Fruit fly (Drosophila melanogaster) whole organism, wandering third instar larva: ENCODE results near the gene TMEM216.

Experiments
- CG32264 ChIP-seq: fragments of 200-800 bp; sonication (Bioruptor generic); optimal IDR thresholded peaks from 2 replicates; lab custom pipeline; 2016; ENCODE audit warnings: missing biosample characterization, missing genetic modification characterization
- CG9705 ChIP-seq: fragments of 200-800 bp; sonication (Bioruptor generic); optimal IDR thresholded peaks from 2 replicates; lab custom pipeline; 2018; ENCODE audit warnings: missing biosample characterization, mild to moderate bottlenecking, missing genetic modification characterization
- CrebA ChIP-seq: fragments of 200-800 bp; sonication (Bioruptor generic); optimal IDR thresholded peaks from 2 replicates; lab custom pipeline; 2016; ENCODE audit warnings: missing biosample characterization, mild to moderate bottlenecking, missing genetic modification characterization, borderline replicate concordance
- Dfd ChIP-seq: fragments of >200 bp; optimal IDR thresholded peaks from 2 replicates; lab custom pipeline; 2017; ENCODE audit warnings: missing biosample characterization, missing genetic modification characterization
- Dif ChIP-seq: fragments of 200-275, 200-300 bp; sonication (Bioruptor generic); optimal IDR thresholded peaks from 2 replicates; lab custom pipeline; 2018; ENCODE audit warnings: missing biosample characterization, missing genetic modification characterization; ENCODE audit not compliant: partially characterized antibody
- GATAd ChIP-seq: sonication (Bioruptor generic); optimal IDR thresholded peaks from 2 replicates; lab custom pipeline; 2016; ENCODE audit warnings: missing biosample characterization, missing genetic modification characterization
- HLH106 ChIP-seq: fragments of 200-800 bp; optimal IDR thresholded peaks from 3 replicates; lab custom pipeline; 2019; ENCODE audit warnings: missing biosample characterization, mild to moderate bottlenecking, missing genetic modification characterization, moderate library complexity
- Hnf4 ChIP-seq: fragments of 200-800 bp; sonication (Bioruptor generic); optimal IDR thresholded peaks from 2 replicates; lab custom pipeline; 2016; ENCODE audit warnings: missing biosample characterization, mild to moderate bottlenecking, missing genetic modification characterization
- Hr78 ChIP-seq: fragments of >200 bp; optimal IDR thresholded peaks from 2 replicates; lab custom pipeline; 2017; ENCODE audit warnings: missing biosample characterization, missing genetic modification characterization
- Hr83 ChIP-seq: fragments of 200-300 bp; sonication (Bioruptor generic); optimal IDR thresholded peaks from 2 replicates; lab custom pipeline; 2016; ENCODE audit warnings: missing biosample characterization, mild to moderate bottlenecking, missing genetic modification characterization, moderate library complexity; ENCODE audit not compliant: poor library complexity, severe bottlenecking
- Jra ChIP-seq: sonication (Bioruptor generic); optimal IDR thresholded peaks from 2 replicates; lab custom pipeline; 2016; ENCODE audit warnings: missing biosample characterization, missing genetic modification characterization
- Myc ChIP-seq: fragments of >200 bp; optimal IDR thresholded peaks from 2 replicates; lab custom pipeline; 2017
- N ChIP-seq: fragments of >200 bp; optimal IDR thresholded peaks from 2 replicates; lab custom pipeline; 2018; ENCODE audit warnings: missing biosample characterization, missing external identifiers, missing genetic modification characterization
- OdsH ChIP-seq: fragments of 200-800 bp; sonication (Bioruptor generic); optimal IDR thresholded peaks from 2 replicates; lab custom pipeline; 2016; ENCODE audit warnings: missing biosample characterization, mild to moderate bottlenecking, missing genetic modification characterization
- Rel ChIP-seq, 2 experiments: fragments of 200-800 bp; sonication (Bioruptor generic) in 1 of 2; optimal IDR thresholded peaks; 2 replicates in 1 of 2; 3 replicates in 1 of 2; lab custom pipeline; 2016 to 2019; ENCODE audit warnings: mild to moderate bottlenecking in 2 of 2, missing biosample characterization in 2 of 2, missing genetic modification characterization in 2 of 2, moderate library complexity in 1 of 2
- Sp1 ChIP-seq: fragments of 200-800 bp; sonication (Bioruptor generic); optimal IDR thresholded peaks from 3 replicates; lab custom pipeline; 2019; ENCODE audit warnings: missing biosample characterization, mild to moderate bottlenecking, missing genetic modification characterization, moderate library complexity
- Vsx2 ChIP-seq: fragments of 200-300, 225-300 bp; sonication (Bioruptor generic); optimal IDR thresholded peaks from 2 replicates; lab custom pipeline; 2018; ENCODE audit warnings: missing biosample characterization, missing genetic modification characterization; ENCODE audit not compliant: partially characterized antibody
- br ChIP-seq: fragments of 200-800 bp; sonication (Bioruptor generic); optimal IDR thresholded peaks from 2 replicates; lab custom pipeline; 2016; ENCODE audit warnings: missing biosample characterization, missing genetic modification characterization
- brk ChIP-seq: fragments of 200-800 bp; sonication (Bioruptor generic); optimal IDR thresholded peaks from 2 replicates; lab custom pipeline; 2016; ENCODE audit warnings: missing biosample characterization, mild to moderate bottlenecking, missing genetic modification characterization
- dmrt93B ChIP-seq: fragments of 200-800 bp; sonication (Bioruptor generic); optimal IDR thresholded peaks from 2 replicates; lab custom pipeline; 2018; ENCODE audit warnings: missing biosample characterization, mild to moderate bottlenecking, missing genetic modification characterization
- dsf ChIP-seq: sonication (Bioruptor generic); optimal IDR thresholded peaks from 2 replicates; lab custom pipeline; 2016; ENCODE audit warnings: missing biosample characterization, missing genetic modification characterization, borderline replicate concordance
- ey ChIP-seq: fragments of 200-800 bp; sonication (Bioruptor generic); optimal IDR thresholded peaks from 2 replicates; lab custom pipeline; 2016; ENCODE audit warnings: missing biosample characterization, missing genetic modification characterization
- foxo ChIP-seq, 2 experiments: fragments of 200-800 bp; sonication (Bioruptor generic); optimal IDR thresholded peaks; 2 replicates in 1 of 2; 3 replicates in 1 of 2; lab custom pipeline; 2016 to 2017; ENCODE audit warnings: missing biosample characterization in 2 of 2, missing genetic modification characterization in 2 of 2
- fru ChIP-seq: fragments of 200-800 bp; sonication (Bioruptor generic); optimal IDR thresholded peaks from 3 replicates; lab custom pipeline; 2016; ENCODE audit warnings: missing biosample characterization, mild to moderate bottlenecking, missing genetic modification characterization
- h ChIP-seq: fragments of 200-800 bp; sonication (Bioruptor generic); optimal IDR thresholded peaks from 3 replicates; lab custom pipeline; 2016; ENCODE audit warnings: missing biosample characterization, mild to moderate bottlenecking, missing genetic modification characterization
- jim ChIP-seq: fragments of 175-275, 200-325 bp; sonication (Bioruptor generic); optimal IDR thresholded peaks from 2 replicates; lab custom pipeline; 2016; ENCODE audit warnings: missing biosample characterization, mild to moderate bottlenecking, missing genetic modification characterization
- pan ChIP-seq: fragments of >200 bp; optimal IDR thresholded peaks from 2 replicates; lab custom pipeline; 2017
- psq ChIP-seq: fragments of 200-800 bp; sonication (Bioruptor generic); optimal IDR thresholded peaks from 3 replicates; lab custom pipeline; 2017; ENCODE audit warnings: missing biosample characterization, mild to moderate bottlenecking, missing genetic modification characterization, moderate library complexity
- rgr ChIP-seq: fragments of 200-800 bp; sonication (Bioruptor generic); optimal IDR thresholded peaks from 3 replicates; lab custom pipeline; 2016; ENCODE audit warnings: missing biosample characterization, mild to moderate bottlenecking, missing genetic modification characterization
- sage ChIP-seq: fragments of 200-800 bp; sonication (Bioruptor generic); optimal IDR thresholded peaks from 2 replicates; lab custom pipeline; 2016; ENCODE audit warnings: missing biosample characterization, mild to moderate bottlenecking, missing genetic modification characterization
- sv ChIP-seq: fragments of 200-800 bp; sonication (Bioruptor generic); optimal IDR thresholded peaks from 3 replicates; lab custom pipeline; 2016; ENCODE audit warnings: missing biosample characterization, missing genetic modification characterization
- tai ChIP-seq: sonication (Bioruptor generic); optimal IDR thresholded peaks from 2 replicates; lab custom pipeline; 2016; ENCODE audit warnings: missing biosample characterization, missing genetic modification characterization
- woc ChIP-seq: sonication (Bioruptor generic); optimal IDR thresholded peaks from 2 replicates; lab custom pipeline; 2016; ENCODE audit warnings: missing biosample characterization, mild to moderate bottlenecking, missing genetic modification characterization

TMEM216 gene

DNA sequence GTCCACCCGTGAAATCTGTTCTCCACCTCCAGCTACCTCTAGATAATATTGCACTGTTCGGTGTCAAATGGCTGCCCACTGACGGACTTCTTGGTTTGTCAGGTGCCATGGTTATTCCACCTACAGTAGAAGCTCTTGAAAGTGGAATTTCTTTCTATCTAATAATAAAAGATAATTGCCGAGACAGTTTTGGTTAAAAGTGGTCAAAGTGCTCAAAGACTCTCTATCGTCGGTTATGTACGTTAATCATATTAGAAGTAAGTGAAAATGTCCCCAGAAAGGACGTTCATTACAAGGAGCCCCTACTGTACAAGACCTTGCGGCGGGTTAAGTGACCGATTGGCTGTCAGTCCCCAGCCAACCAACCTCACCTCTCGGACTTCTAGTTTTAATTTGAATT is 28.2 kb downstream of the TMEM216 start:
- TF ChIP-seq Dif (GFP tag; lab: Kevin White, UChicago) (no peak), rgr (peak; percentile 50), tai (GFP tag; lab: Kevin White, UChicago) (peak; percentile 54), OdsH (peak; percentile 46), jim (GFP tag; lab: Kevin White, UChicago) (no peak), fru (GFP tag; lab: Kevin White, UChicago) (peak; percentile 47), psq (GFP tag; lab: Kevin White, UChicago) (peak; percentile 12), HLH106 (tag; lab: Kevin White, UChicago) (peak; percentile 52), Hr83 (GFP tag; lab: Kevin White, UChicago) (no peak), sv (peak; percentile 15), foxo (GFP tag; optimal IDR thresholded peaks at IDR 0.05; lab: Kevin White, UChicago) (peak in 1 of 2 experiments; percentile 53), dmrt93B (GFP tag; lab: Kevin White, UChicago) (peak; percentile 19), pan (lab: Kevin White, UChicago) (no peak), Hnf4 (peak; percentile 54), br (GFP tag; lab: Kevin White, UChicago) (peak; percentile 42), h (GFP tag; lab: Kevin White, UChicago) (peak; percentile 60), sage (GFP tag; lab: Kevin White, UChicago) (no peak), Dfd (GFP tag; lab: Kevin White, UChicago) (no peak), ey (GFP tag; lab: Kevin White, UChicago) (peak; percentile 65)
- TF ChIP-seq, all 38 proteins: peak for 13

DNA sequence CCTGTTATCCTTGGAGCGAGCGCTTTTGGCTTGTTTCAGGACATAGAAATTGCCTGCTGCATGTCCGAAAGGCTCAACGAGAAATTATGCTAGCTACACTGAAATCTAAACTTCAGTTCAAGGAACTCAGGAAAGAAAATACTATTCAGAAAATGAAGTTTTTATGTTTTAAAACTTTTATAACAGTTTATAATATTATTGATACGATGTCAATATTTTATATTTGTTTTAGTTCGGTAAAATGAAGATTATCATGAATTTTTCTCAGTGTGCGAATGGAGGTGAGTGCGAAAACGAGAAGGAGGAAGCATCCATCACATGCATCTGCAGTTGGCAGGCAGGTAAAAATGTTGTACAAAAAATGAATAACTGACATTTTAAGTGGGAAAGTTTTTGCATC is 30.3 kb downstream of the TMEM216 start:
- peak; percentile 74 for TF ChIP-seq Hnf4
- peak; percentile 78 for TF ChIP-seq fru (GFP tag; lab: Kevin White, UChicago)
- peak; percentile 72 for TF ChIP-seq h (GFP tag; lab: Kevin White, UChicago)
- TF ChIP-seq dmrt93B (GFP tag; lab: Kevin White, UChicago), result peak; percentile 41
- no peak for TF ChIP-seq sv
- TF ChIP-seq rgr, result peak; percentile 80
- TF ChIP-seq woc (GFP tag; lab: Kevin White, UChicago), result peak; percentile 56
- TF ChIP-seq Hr83 (GFP tag; lab: Kevin White, UChicago), result no peak
- TF ChIP-seq Sp1 (GFP tag; lab: Kevin White, UChicago), result peak; percentile 71
- TF ChIP-seq CG9705 (GFP tag; lab: Kevin White, UChicago), result no peak
- peak; percentile 83 for TF ChIP-seq OdsH
- peak; percentile 63 for TF ChIP-seq sage (GFP tag; lab: Kevin White, UChicago)
- TF ChIP-seq Hr78 (GFP tag; lab: Kevin White, UChicago), result no peak
- peak; percentile 62 for TF ChIP-seq ey (GFP tag; lab: Kevin White, UChicago)
- TF ChIP-seq foxo (GFP tag; optimal IDR thresholded peaks at IDR 0.05; lab: Kevin White, UChicago), result peak in 1 of 2 experiments; percentile 82
- TF ChIP-seq Jra (GFP tag; lab: Kevin White, UChicago), result peak; percentile 22
- TF ChIP-seq HLH106 (tag; lab: Kevin White, UChicago), result peak; percentile 76
- TF ChIP-seq psq (GFP tag; lab: Kevin White, UChicago), result peak; percentile 72
- no peak for TF ChIP-seq pan (lab: Kevin White, UChicago)
- TF ChIP-seq brk (GFP tag; lab: Kevin White, UChicago), result peak; percentile 46
- peak; percentile 62 for TF ChIP-seq br (GFP tag; lab: Kevin White, UChicago)

DNA sequence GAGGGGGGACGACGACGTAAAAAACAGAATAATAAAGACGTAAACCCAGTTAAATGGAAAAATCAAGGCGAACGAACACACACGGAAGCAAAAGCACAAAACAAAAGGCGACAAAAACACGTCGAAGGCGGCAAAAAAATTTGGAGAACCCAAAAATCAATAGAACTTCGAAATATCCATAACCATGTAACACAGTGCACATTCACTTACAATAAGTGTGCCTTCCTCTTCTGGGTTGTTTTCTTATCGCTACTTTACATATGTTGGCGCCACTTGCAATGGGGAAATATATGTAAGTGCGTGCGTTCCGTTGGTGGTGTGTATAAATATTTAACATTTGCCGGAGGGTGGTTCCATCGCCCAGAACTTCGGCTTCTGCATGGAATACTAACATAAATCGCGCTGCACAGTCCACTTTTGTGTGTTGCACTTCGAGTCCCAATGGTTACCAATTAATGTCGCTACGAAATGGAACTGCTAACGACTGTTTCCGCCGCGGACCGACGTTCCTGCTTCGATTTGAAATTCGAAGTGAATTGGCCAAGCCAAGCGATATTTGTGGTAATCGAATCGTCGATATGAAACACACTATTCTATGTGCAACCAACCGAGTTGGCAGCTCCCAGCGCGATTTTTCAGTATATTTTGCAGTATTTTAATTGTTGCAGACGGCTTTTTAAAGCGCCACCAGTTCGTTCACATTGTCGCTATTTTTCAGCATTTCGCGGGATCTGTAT is 31.3 kb downstream of the TMEM216 start, which contains the start of the genes CG9801 and Nasp:
Gene CG9801 (minus strand): TSS at position 542 of the 737 bp plus-strand sequence.
Gene Nasp (plus strand): TSS at position 665 of the 737 bp plus-strand sequence.
- peak; percentile 13 for TF ChIP-seq h (GFP tag; lab: Kevin White, UChicago)
- no peak for TF ChIP-seq GATAd (GFP tag; lab: Kevin White, UChicago)
- TF ChIP-seq Hr78 (GFP tag; lab: Kevin White, UChicago), result no peak
- TF ChIP-seq foxo (GFP tag; optimal IDR thresholded peaks at IDR 0.05; lab: Kevin White, UChicago), result peak in 1 of 2 experiments; percentile 10
- TF ChIP-seq dsf (GFP tag; lab: Kevin White, UChicago), result no peak
- peak; percentile 3 for TF ChIP-seq Hnf4
- TF ChIP-seq CG9705 (GFP tag; lab: Kevin White, UChicago), result no peak
- peak; percentile 48 for TF ChIP-seq HLH106 (tag; lab: Kevin White, UChicago)
- no peak for TF ChIP-seq Rel (GFP tag; optimal IDR thresholded peaks at IDR 0.05; lab: Kevin White, UChicago)
- TF ChIP-seq Rel (tag; optimal IDR thresholded peaks at IDR 0.05; lab: Kevin White, UChicago), result peak; percentile 46
- TF ChIP-seq sv, result no peak
- no peak for TF ChIP-seq CrebA
- TF ChIP-seq CG32264, result no peak
- TF ChIP-seq jim (GFP tag; lab: Kevin White, UChicago), result no peak
- TF ChIP-seq Hr83 (GFP tag; lab: Kevin White, UChicago), result peak; percentile 69
- no peak for TF ChIP-seq N (GFP tag; lab: Kevin White, UChicago)
- peak; percentile 10 for TF ChIP-seq br (GFP tag; lab: Kevin White, UChicago)
- TF ChIP-seq Vsx2 (GFP tag; lab: Kevin White, UChicago), result peak; percentile 26
- TF ChIP-seq Dif (GFP tag; lab: Kevin White, UChicago), result peak; percentile 26
- TF ChIP-seq pan (lab: Kevin White, UChicago), result no peak
- no peak for TF ChIP-seq Dfd (GFP tag; lab: Kevin White, UChicago)
- no peak for TF ChIP-seq Myc
- no peak for TF ChIP-seq woc (GFP tag; lab: Kevin White, UChicago)
- peak; percentile 4 for TF ChIP-seq OdsH
- TF ChIP-seq Sp1 (GFP tag; lab: Kevin White, UChicago), result peak; percentile 18
